Fruit fly (Drosophila melanogaster) whole organism, embryonic: ENCODE data around the gene Pde6.

ENCODE experiments used
- Adf1 ChIP-seq: fragments of 200-800 bp; sonication (Bioruptor generic); IDR thresholded peaks from 2 replicates; pipeline ENCODE4 v1.3.6; 2022; ENCODE audit warnings: missing biosample characterization, missing genetic modification characterization
- Atf-2 ChIP-seq: fragments of 200-800 bp; sonication (Bioruptor generic); optimal IDR thresholded peaks from 2 replicates; lab custom pipeline; 2016; ENCODE audit warnings: missing biosample characterization, missing genetic modification characterization
- B-H2 ChIP-seq: fragments of 200-800 bp; sonication (Bioruptor generic); optimal IDR thresholded peaks from 2 replicates; lab custom pipeline; 2018; ENCODE audit warnings: missing biosample characterization, mild to moderate bottlenecking, missing genetic modification characterization
- CG10462 ChIP-seq: fragments of 200-800 bp; sonication (Bioruptor generic); optimal IDR thresholded peaks from 2 replicates; lab custom pipeline; 2016; ENCODE audit warnings: missing biosample characterization, missing genetic modification characterization
- CG11695 ChIP-seq: fragments of 200-800 bp; sonication (Bioruptor generic); IDR thresholded peaks from 3 replicates; pipeline ENCODE4 v1.3.6; 2022; ENCODE audit warnings: missing biosample characterization, missing genetic modification characterization
- CG12104 ChIP-seq: fragments of 200-800 bp; sonication (Bioruptor generic); optimal IDR thresholded peaks from 3 replicates; lab custom pipeline; 2016; ENCODE audit warnings: missing biosample characterization, missing genetic modification characterization
- CG12236 ChIP-seq: fragments of 200-800 bp; sonication (Bioruptor generic); optimal IDR thresholded peaks from 2 replicates; lab custom pipeline; 2016; ENCODE audit warnings: missing biosample characterization, missing genetic modification characterization
- CG14050 ChIP-seq: fragments of 200-800 bp; sonication (Bioruptor generic); IDR thresholded peaks from 3 replicates; pipeline ENCODE4 v1.3.6; 2022; ENCODE audit warnings: missing biosample characterization, missing genetic modification characterization
- CG15011 ChIP-seq: fragments of 200-800 bp; sonication (Bioruptor generic); optimal IDR thresholded peaks from 3 replicates; lab custom pipeline; 2018; ENCODE audit warnings: missing biosample characterization, mild to moderate bottlenecking, missing genetic modification characterization
- CG1647 ChIP-seq: fragments of 200-800 bp; sonication (Bioruptor generic); optimal IDR thresholded peaks from 3 replicates; lab custom pipeline; 2016; ENCODE audit warnings: missing biosample characterization, missing genetic modification characterization
- CG17385 ChIP-seq: fragments of 200-800 bp; sonication (Bioruptor generic); optimal IDR thresholded peaks from 3 replicates; lab custom pipeline; 2018; ENCODE audit warnings: missing biosample characterization, mild to moderate bottlenecking, missing genetic modification characterization
- CG17612 ChIP-seq: fragments of 200-800 bp; sonication (Bioruptor generic); IDR thresholded peaks from 2 replicates; pipeline ENCODE4 v1.3.6; 2022; ENCODE audit warnings: missing biosample characterization, missing genetic modification characterization
- CG2199 ChIP-seq: fragments of 200-800 bp; sonication (Bioruptor generic); IDR thresholded peaks from 3 replicates; pipeline ENCODE4 v1.3.6; 2022; ENCODE audit warnings: missing biosample characterization, missing genetic modification characterization
- CG43689 ChIP-seq: fragments of 200-800 bp; sonication (Bioruptor generic); IDR thresholded peaks from 2 replicates; pipeline ENCODE4 v1.3.6; 2022; ENCODE audit warnings: missing biosample characterization, missing genetic modification characterization
- CG7556 ChIP-seq: fragments of 200-800 bp; sonication (Bioruptor generic); optimal IDR thresholded peaks from 2 replicates; lab custom pipeline; 2017; ENCODE audit warnings: missing biosample characterization, mild to moderate bottlenecking, missing genetic modification characterization
- CG7786 ChIP-seq: fragments of 200-800 bp; sonication (Bioruptor generic); optimal IDR thresholded peaks from 2 replicates; lab custom pipeline; 2016; ENCODE audit warnings: missing biosample characterization, missing genetic modification characterization
- CG8924 ChIP-seq: fragments of 200-800 bp; optimal IDR thresholded peaks from 3 replicates; lab custom pipeline; 2019; ENCODE audit warnings: missing biosample characterization, mild to moderate bottlenecking, missing genetic modification characterization, moderate library complexity
- CG8944 ChIP-seq: fragments of 200-800 bp; sonication (Bioruptor generic); optimal IDR thresholded peaks from 3 replicates; lab custom pipeline; 2016; ENCODE audit warnings: missing biosample characterization, missing genetic modification characterization
- Dref ChIP-seq: fragments of 200-800 bp; sonication (Bioruptor generic); IDR thresholded peaks from 2 replicates; pipeline ENCODE4 v1.3.6; 2022; ENCODE audit warnings: missing biosample characterization, missing genetic modification characterization
- Ets97D ChIP-seq: fragments of 200-800 bp; sonication (Bioruptor generic); optimal IDR thresholded peaks from 3 replicates; lab custom pipeline; 2016; ENCODE audit warnings: missing biosample characterization, missing genetic modification characterization
- Fer3 ChIP-seq: fragments of 200-800 bp; sonication (Bioruptor generic); optimal IDR thresholded peaks from 2 replicates; lab custom pipeline; 2018; ENCODE audit warnings: missing biosample characterization, mild to moderate bottlenecking, missing genetic modification characterization, moderate library complexity
- GATAe ChIP-seq: fragments of 200-800 bp; sonication (Bioruptor generic); conservative IDR thresholded peaks from 2 replicates; pipeline ENCODE4 v1.3.6; 2022; ENCODE audit warnings: missing biosample characterization, missing genetic modification characterization
- H2.0 ChIP-seq: fragments of 200-800 bp; sonication (Bioruptor generic); IDR thresholded peaks from 2 replicates; pipeline ENCODE4 v1.3.6; 2022; ENCODE audit warnings: missing biosample characterization, missing genetic modification characterization
- HLH54F ChIP-seq: fragments of 200-800 bp; sonication (Bioruptor generic); optimal IDR thresholded peaks from 3 replicates; lab custom pipeline; 2016; ENCODE audit warnings: missing biosample characterization, missing genetic modification characterization
- MBD-R2 ChIP-seq: fragments of 200-800 bp; sonication (Bioruptor generic); IDR thresholded peaks from 2 replicates; pipeline ENCODE4 v1.3.6; 2022; ENCODE audit warnings: missing biosample characterization, missing genetic modification characterization
- NFAT ChIP-seq: fragments of 200-800 bp; sonication (Bioruptor generic); IDR thresholded peaks from 2 replicates; pipeline ENCODE4 v1.3.6; 2022; ENCODE audit warnings: missing biosample characterization, missing genetic modification characterization
- NK7.1 ChIP-seq: fragments of 200-800 bp; sonication (Bioruptor generic); optimal IDR thresholded peaks from 3 replicates; lab custom pipeline; 2016; ENCODE audit warnings: missing biosample characterization, missing genetic modification characterization
- Opbp ChIP-seq: fragments of 200-800 bp; sonication (Bioruptor generic); IDR thresholded peaks from 3 replicates; pipeline ENCODE4 v1.3.6; 2022; ENCODE audit warnings: missing biosample characterization, missing genetic modification characterization; ENCODE audit not compliant: partially characterized antibody
- PHDP ChIP-seq: fragments of 200-800 bp; sonication (Bioruptor generic); optimal IDR thresholded peaks from 3 replicates; lab custom pipeline; 2018; ENCODE audit warnings: missing biosample characterization, mild to moderate bottlenecking, missing genetic modification characterization, moderate library complexity
- Pdp1 ChIP-seq, 2 experiments: fragments of 200-800 bp; sonication (Bioruptor generic); optimal IDR thresholded peaks; 3 replicates each; lab custom pipeline; 2016; ENCODE audit warnings: missing biosample characterization in 2 of 2, missing genetic modification characterization in 2 of 2, mild to moderate bottlenecking in 1 of 2, moderate library complexity in 1 of 2
- Poxn ChIP-seq: fragments of 200-800 bp; sonication (Bioruptor generic); IDR thresholded peaks from 2 replicates; pipeline ENCODE4 v1.3.6; 2022; ENCODE audit warnings: missing biosample characterization, missing genetic modification characterization
- Usf ChIP-seq: fragments of 200-800 bp; sonication (Bioruptor generic); optimal IDR thresholded peaks from 2 replicates; lab custom pipeline; 2017; ENCODE audit warnings: missing genotype, missing biosample characterization, missing genetic modification characterization
- abd-A ChIP-seq: fragments of 200-800 bp; sonication (Bioruptor generic); optimal IDR thresholded peaks from 3 replicates; lab custom pipeline; 2019; ENCODE audit warnings: missing biosample characterization, mild to moderate bottlenecking, missing genetic modification characterization, moderate library complexity
- ase ChIP-seq: fragments of 200-800 bp; sonication (Bioruptor generic); IDR thresholded peaks from 3 replicates; pipeline ENCODE4 v1.3.6; 2022; ENCODE audit warnings: missing biosample characterization, missing genetic modification characterization
- bsh ChIP-seq, 2 experiments: fragments of 200-800 bp; sonication (Bioruptor generic); optimal IDR thresholded peaks; 2 replicates each; lab custom pipeline; 2017 to 2018; ENCODE audit warnings: mild to moderate bottlenecking in 2 of 2, missing biosample characterization in 2 of 2, missing genetic modification characterization in 2 of 2, moderate library complexity in 1 of 2
- cato ChIP-seq: fragments of 200-800 bp; sonication (Bioruptor generic); optimal IDR thresholded peaks from 2 replicates; lab custom pipeline; 2016; ENCODE audit warnings: missing biosample characterization, missing genetic modification characterization, borderline replicate concordance
- corto ChIP-seq: fragments of 200-800 bp; sonication (Bioruptor generic); optimal IDR thresholded peaks from 2 replicates; lab custom pipeline; 2016; ENCODE audit warnings: missing biosample characterization, mild to moderate bottlenecking, missing genetic modification characterization, moderate library complexity
- dimm ChIP-seq: fragments of 200-800 bp; sonication (Bioruptor generic); IDR thresholded peaks from 2 replicates; pipeline ENCODE4 v1.3.6; 2022; ENCODE audit warnings: missing biosample characterization, missing genetic modification characterization
- insv ChIP-seq, 2 experiments: fragments of 200-800 bp; sonication (Bioruptor generic); optimal IDR thresholded peaks; 3 replicates each; lab custom pipeline; 2016 to 2018; ENCODE audit warnings: missing biosample characterization in 2 of 2, missing genetic modification characterization in 2 of 2
- jumu ChIP-seq: fragments of 200-800 bp; sonication (Bioruptor generic); optimal IDR thresholded peaks from 3 replicates; lab custom pipeline; 2016; ENCODE audit warnings: missing biosample characterization, missing genetic modification characterization
- lbe ChIP-seq: fragments of 200-800 bp; sonication (Bioruptor generic); optimal IDR thresholded peaks from 2 replicates; lab custom pipeline; 2016; ENCODE audit warnings: missing biosample characterization, mild to moderate bottlenecking, missing genetic modification characterization
- otp ChIP-seq: fragments of 200-800 bp; sonication (Bioruptor generic); IDR thresholded peaks from 3 replicates; pipeline ENCODE4, ENCODE4 v1.3.6; 2022; ENCODE audit warnings: missing biosample characterization, missing genetic modification characterization
- pb ChIP-seq: fragments of 200-800 bp; sonication (Bioruptor generic); optimal IDR thresholded peaks from 3 replicates; lab custom pipeline; 2016; ENCODE audit warnings: missing biosample characterization, missing genetic modification characterization
- ranshi ChIP-seq: fragments of 200-800 bp; sonication (Bioruptor generic); IDR thresholded peaks from 2 replicates; pipeline ENCODE4 v1.3.6; 2022; ENCODE audit warnings: missing biosample characterization, missing genetic modification characterization
- sd ChIP-seq: fragments of 200-800 bp; sonication (Bioruptor generic); optimal IDR thresholded peaks from 3 replicates; lab custom pipeline; 2018; ENCODE audit warnings: missing biosample characterization, mild to moderate bottlenecking, missing genetic modification characterization, moderate library complexity
- sens-2 ChIP-seq: fragments of 200-800 bp; sonication (Bioruptor generic); IDR thresholded peaks from 2 replicates; pipeline ENCODE4 v1.3.6; 2022; ENCODE audit warnings: missing biosample characterization, missing genetic modification characterization
- sim ChIP-seq: fragments of 200-800 bp; sonication (Bioruptor generic); IDR thresholded peaks from 2 replicates; pipeline ENCODE4 v1.3.6; 2022; ENCODE audit warnings: missing biosample characterization, missing genetic modification characterization
- usp ChIP-seq: fragments of >200 bp; optimal IDR thresholded peaks from 2 replicates; lab custom pipeline; 2017; ENCODE audit warnings: missing biosample characterization, missing genetic modification characterization
- vnd ChIP-seq: fragments of 200-800 bp; sonication (Bioruptor generic); IDR thresholded peaks from 3 replicates; pipeline ENCODE4 v1.3.6; 2022; ENCODE audit warnings: missing biosample characterization, missing genetic modification characterization; ENCODE audit not compliant: partially characterized antibody
- wek ChIP-seq: fragments of 200-800 bp; sonication (Bioruptor generic); optimal IDR thresholded peaks from 3 replicates; lab custom pipeline; 2018; ENCODE audit warnings: missing biosample characterization, mild to moderate bottlenecking, missing genetic modification characterization, moderate library complexity
- wor ChIP-seq: fragments of 200-800 bp; sonication (Bioruptor generic); IDR thresholded peaks from 2 replicates; pipeline ENCODE4 v1.3.6; 2022; ENCODE audit warnings: missing biosample characterization, missing genetic modification characterization
- zf30C ChIP-seq: fragments of 200-800 bp; sonication (Bioruptor generic); optimal IDR thresholded peaks from 3 replicates; lab custom pipeline; 2018; ENCODE audit warnings: missing biosample characterization, mild to moderate bottlenecking, missing genetic modification characterization

The Pde6 gene

dm6 chr3R:14597935-14598424, 39.9 kb upstream of the Pde6 start (continued):
- TF ChIP-seq Dref (GFP tag; lab: Robert Waterston, UW) (no peak), CG12236 (GFP tag; lab: Kevin White, UChicago) (no peak), CG15011 (no peak), CG10462 (GFP tag; lab: Kevin White, UChicago) (no peak), CG1647 (no peak), H2.0 (GFP tag; lab: Robert Waterston, UW) (no peak), CG8944 (GFP tag; lab: Kevin White, UChicago) (no peak), ranshi (GFP tag; lab: Robert Waterston, UW) (no peak), Ets97D (GFP tag; lab: Kevin White, UChicago) (peak; percentile 32), NK7.1 (GFP tag; lab: Kevin White, UChicago) (no peak), otp (no peak), CG14050 (GFP tag; lab: Robert Waterston, UW) (no peak), insv (GFP tag; optimal IDR thresholded peaks at IDR 0.05; lab: Kevin White, UChicago) (no peak), PHDP (peak; percentile 33), pb (GFP tag; lab: Kevin White, UChicago) (no peak), Usf (GFP tag; lab: Kevin White, UChicago) (no peak), CG7786 (GFP tag; lab: Kevin White, UChicago) (no peak), Adf1 (GFP tag; lab: Robert Waterston, UW) (no peak), HLH54F (GFP tag; lab: Kevin White, UChicago) (no peak), CG7556 (peak; percentile 45), Fer3 (no peak), CG12104 (GFP tag; lab: Kevin White, UChicago) (no peak), bsh (GFP tag; optimal IDR thresholded peaks at IDR 0.05; lab: Kevin White, UChicago) (peak in 1 of 2 experiments; percentile 64), jumu (GFP tag; lab: Kevin White, UChicago) (no peak), wek (no peak), corto (no peak), CG17612 (GFP tag; lab: Robert Waterston, UW) (no peak), wor (GFP tag; lab: Robert Waterston, UW) (no peak), sim (no peak), usp (GFP tag; lab: Kevin White, UChicago) (no peak), ase (no peak), dimm (GFP tag; lab: Robert Waterston, UW) (0 out of 2 replicates have a peak, but pooled peaks have one; percentile 22), abd-A (tag; lab: Kevin White, UChicago) (no peak), cato (GFP tag; lab: Kevin White, UChicago) (no peak), CG17385 (GFP tag; lab: Kevin White, UChicago) (peak; percentile 32), lbe (GFP tag; lab: Kevin White, UChicago) (no peak), sd (tag; lab: Kevin White, UChicago) (no peak), sens-2 (GFP tag; lab: Robert Waterston, UW) (no peak), zf30C (GFP tag; lab: Kevin White, UChicago) (peak; percentile 68), vnd (GFP tag; lab: Robert Waterston, UW) (no peak), Poxn (no peak), CG2199 (GFP tag; lab: Robert Waterston, UW) (peak; percentile 57; the same call in 1 of the 3 replicates), Atf-2 (GFP tag; lab: Kevin White, UChicago) (no peak), CG8924 (tag; lab: Kevin White, UChicago) (peak; percentile 37), CG11695 (GFP tag; lab: Robert Waterston, UW) (no peak), Opbp (GFP tag; lab: Robert Waterston, UW) (no peak), GATAe (GFP tag; lab: Robert Waterston, UW) (no peak), MBD-R2 (GFP tag; lab: Robert Waterston, UW) (no peak), CG43689 (GFP tag; lab: Robert Waterston, UW) (no peak), NFAT (GFP tag; lab: Robert Waterston, UW) (no peak), B-H2 (GFP tag; lab: Kevin White, UChicago) (no peak), Pdp1 (GFP tag; optimal IDR thresholded peaks at IDR 0.05; lab: Kevin White, UChicago) (no peak)
